Worm (Caenorhabditis elegans) whole organism, young adult: ENCODE results near the gene col-166.

Source experiments
- C17E4.6 ChIP-seq: fragments of 200-800 bp; sonication (Bioruptor generic); IDR thresholded peaks from 2 replicates; pipeline ENCODE4 v1.3.6; 2022; ENCODE audit warnings: missing genetic modification reagents, missing genetic modification characterization, missing compliant biosample characterization
- F22D6.2 ChIP-seq: sonication (generic microtip); optimal IDR thresholded peaks from 2 replicates; lab custom pipeline; 2016; ENCODE audit warnings: mild to moderate bottlenecking, missing genetic modification characterization, missing compliant biosample characterization
- F33H1.4 ChIP-seq: fragments of 200-800 bp; sonication (Bioruptor generic); IDR thresholded peaks from 2 replicates; pipeline ENCODE4 v1.3.6; 2022; ENCODE audit warnings: missing genetic modification reagents, missing genetic modification characterization, missing compliant biosample characterization
- F52B5.7 ChIP-seq: sonication (generic microtip); optimal IDR thresholded peaks from 2 replicates; lab custom pipeline; 2016; ENCODE audit warnings: mild to moderate bottlenecking, missing genetic modification characterization, missing compliant biosample characterization
- F55B11.4 ChIP-seq: sonication (generic microtip); optimal IDR thresholded peaks from 2 replicates; lab custom pipeline; 2016; ENCODE audit warnings: missing compliant biosample characterization, missing genetic modification characterization, borderline replicate concordance; ENCODE audit not compliant: insufficient read depth
- K12H6.12 ChIP-seq: fragments of 200-800 bp; sonication (Bioruptor generic); optimal IDR thresholded peaks from 2 replicates; lab custom pipeline; 2018; ENCODE audit warnings: mild to moderate bottlenecking, missing genetic modification characterization, missing compliant biosample characterization
- T26A5.8 ChIP-seq: sonication (generic microtip); optimal IDR thresholded peaks from 2 replicates; lab custom pipeline; 2016; ENCODE audit warnings: missing genetic modification characterization, missing compliant biosample characterization
- Y56A3A.18 ChIP-seq: fragments of 200-800 bp; sonication (Bioruptor generic); IDR thresholded peaks from 2 replicates; pipeline ENCODE4 v1.3.6; 2022; ENCODE audit warnings: missing genetic modification reagents, missing genetic modification characterization, missing compliant biosample characterization
- akir-1 ChIP-seq: fragments of 200-800 bp; sonication (Bioruptor generic); optimal IDR thresholded peaks from 2 replicates; lab custom pipeline; 2018; ENCODE audit warnings: mild to moderate bottlenecking, missing genetic modification characterization, moderate library complexity, missing compliant biosample characterization
- ceh-27 ChIP-seq: fragments of 200-800 bp; sonication (Bioruptor generic); optimal IDR thresholded peaks from 2 replicates; lab custom pipeline; 2018; ENCODE audit warnings: mild to moderate bottlenecking, missing genetic modification characterization, moderate library complexity, missing compliant biosample characterization
- dpl-1 ChIP-seq: fragments of 150-350 bp; optimal IDR thresholded peaks from 2 replicates; lab custom pipeline; 2014; ENCODE audit warnings: missing biosample characterization, missing genetic modification reagents, missing genetic modification characterization
- egl-18 ChIP-seq: fragments of 200-800 bp; sonication (Bioruptor generic); IDR thresholded peaks from 2 replicates; pipeline ENCODE4 v1.3.6; 2022; ENCODE audit warnings: missing genetic modification reagents, missing genetic modification characterization, missing compliant biosample characterization
- ekl-4 ChIP-seq: fragments of 200-800 bp; sonication (Bioruptor generic); IDR thresholded peaks from 2 replicates; pipeline ENCODE4 v1.3.6; 2022; ENCODE audit warnings: missing genetic modification reagents, missing genetic modification characterization, missing compliant biosample characterization
- ets-4 ChIP-seq: fragments of 200-800 bp; sonication (Bioruptor generic); optimal IDR thresholded peaks from 2 replicates; lab custom pipeline; 2018; ENCODE audit warnings: mild to moderate bottlenecking, missing genetic modification characterization, missing compliant biosample characterization
- him-1 ChIP-seq: sonication (generic microtip); optimal IDR thresholded peaks from 2 replicates; lab custom pipeline; 2016; ENCODE audit warnings: missing genotype, missing genetic modification reagents, missing genetic modification characterization, missing compliant biosample characterization
- hlh-26 ChIP-seq: fragments of 200-800 bp; sonication (Bioruptor generic); conservative IDR thresholded peaks from 2 replicates; pipeline ENCODE4 v1.3.6; 2022; ENCODE audit warnings: missing genetic modification reagents, missing genetic modification characterization, missing compliant biosample characterization
- hmg-1.2 ChIP-seq: fragments of 200-800 bp; sonication (Bioruptor generic); IDR thresholded peaks from 2 replicates; pipeline ENCODE4 v1.3.6; 2022; ENCODE audit warnings: missing genetic modification reagents, missing genetic modification characterization, missing compliant biosample characterization
- hmg-20 ChIP-seq: fragments of 200-800 bp; sonication (Bioruptor generic); IDR thresholded peaks from 2 replicates; pipeline ENCODE4 v1.3.6; 2022; ENCODE audit warnings: missing genetic modification reagents, missing genetic modification characterization, missing compliant biosample characterization
- lag-1 ChIP-seq: fragments of 200-800 bp; sonication (Bioruptor generic); IDR thresholded peaks from 2 replicates; pipeline ENCODE4 v1.3.6; 2022; ENCODE audit warnings: missing genetic modification reagents, missing genetic modification characterization, missing compliant biosample characterization
- lin-35 ChIP-seq, 3 experiments: fragments of 150-350 bp in 2 of 3; sonication (generic microtip) in 1 of 3; optimal IDR thresholded peaks; 2 replicates each; lab custom pipeline; 2014 to 2018; ENCODE audit warnings: missing biosample characterization in 3 of 3, missing genetic modification characterization in 3 of 3, missing genetic modification reagents in 3 of 3
- lin-54 ChIP-seq: fragments of 200-800 bp; sonication (Bioruptor generic); optimal IDR thresholded peaks from 2 replicates; lab custom pipeline; 2018; ENCODE audit warnings: mild to moderate bottlenecking, missing genetic modification characterization, missing compliant biosample characterization
- madf-3 ChIP-seq: fragments of 200-800 bp; sonication (Bioruptor generic); IDR thresholded peaks from 2 replicates; pipeline ENCODE4 v1.3.6; 2022; ENCODE audit warnings: missing genetic modification reagents, missing genetic modification characterization, missing compliant biosample characterization
- mcd-1 ChIP-seq: fragments of 200-800 bp; sonication (Bioruptor generic); IDR thresholded peaks from 2 replicates; pipeline ENCODE4 v1.3.6; 2022; ENCODE audit warnings: missing genetic modification reagents, missing genetic modification characterization, missing compliant biosample characterization
- mel-28 ChIP-seq: sonication (generic microtip); optimal IDR thresholded peaks from 2 replicates; lab custom pipeline; 2016; ENCODE audit warnings: borderline replicate concordance, mild to moderate bottlenecking, missing genetic modification characterization, missing compliant biosample characterization
- mes-4 ChIP-seq: sonication (generic microtip); optimal IDR thresholded peaks from 2 replicates; lab custom pipeline; 2016; ENCODE audit warnings: missing genotype, missing genetic modification characterization, missing compliant biosample characterization
- mxl-1 ChIP-seq: sonication (generic microtip); optimal IDR thresholded peaks from 2 replicates; lab custom pipeline; 2016; ENCODE audit warnings: missing genetic modification characterization, missing compliant biosample characterization
- nfya-1 ChIP-seq: sonication (generic microtip); optimal IDR thresholded peaks from 2 replicates; lab custom pipeline; 2017; ENCODE audit warnings: antibody characterized with exemption, missing compliant biosample characterization, missing genetic modification characterization, borderline replicate concordance; ENCODE audit not compliant: insufficient read depth
- nfya-2 ChIP-seq: fragments of 200-800 bp; sonication (Bioruptor generic); IDR thresholded peaks from 2 replicates; pipeline ENCODE4 v1.3.6; 2022; ENCODE audit warnings: missing genetic modification reagents, missing genetic modification characterization, missing compliant biosample characterization
- nfyb-1 ChIP-seq: fragments of 200-800 bp; sonication (Bioruptor generic); IDR thresholded peaks from 2 replicates; pipeline ENCODE4 v1.3.6; 2022; ENCODE audit warnings: missing genetic modification reagents, missing genetic modification characterization, missing compliant biosample characterization
- nhr-120 ChIP-seq: fragments of 200-800 bp; sonication (Bioruptor generic); IDR thresholded peaks from 2 replicates; pipeline ENCODE4 v1.3.6; 2022; ENCODE audit warnings: missing genetic modification characterization, missing compliant biosample characterization
- nhr-27 ChIP-seq: fragments of 200-800 bp; sonication (Bioruptor generic); optimal IDR thresholded peaks from 2 replicates; lab custom pipeline; 2018; ENCODE audit warnings: mild to moderate bottlenecking, missing genetic modification characterization, moderate library complexity, missing compliant biosample characterization
- nhr-80 ChIP-seq: sonication (generic microtip); optimal IDR thresholded peaks from 2 replicates; lab custom pipeline; 2016; ENCODE audit warnings: missing genetic modification characterization, missing compliant biosample characterization
- nhr-90 ChIP-seq: sonication (generic microtip); optimal IDR thresholded peaks from 2 replicates; lab custom pipeline; 2016; ENCODE audit warnings: missing genotype, mild to moderate bottlenecking, missing genetic modification characterization, missing compliant biosample characterization
- pha-4 ChIP-seq: fragments of 150-350 bp; sonication (generic microtip); optimal IDR thresholded peaks from 2 replicates; lab custom pipeline; 2014; ENCODE audit warnings: missing biosample characterization, missing genetic modification reagents, missing genetic modification characterization
- rcor-1 ChIP-seq: fragments of 200-800 bp; sonication (Bioruptor generic); IDR thresholded peaks from 2 replicates; pipeline ENCODE4 v1.3.6; 2022; ENCODE audit warnings: missing genetic modification reagents, missing genetic modification characterization, missing compliant biosample characterization
- rec-8 ChIP-seq, 2 experiments: sonication (generic microtip); optimal IDR thresholded peaks; 2 replicates each; lab custom pipeline; 2016; ENCODE audit warnings: mild to moderate bottlenecking in 2 of 2, missing genetic modification characterization in 2 of 2, missing genetic modification reagents in 2 of 2, missing genotype in 2 of 2, missing biosample characterization in 1 of 2, missing compliant biosample characterization in 1 of 2, moderate library complexity in 1 of 2
- repo-1 ChIP-seq: sonication (generic microtip); optimal IDR thresholded peaks from 2 replicates; lab custom pipeline; 2017; ENCODE audit warnings: mild to moderate bottlenecking, missing genetic modification characterization, missing compliant biosample characterization
- rpc-1 ChIP-seq, 2 experiments: fragments of 150-350 bp in 1 of 2; sonication (generic microtip) in 1 of 2; optimal IDR thresholded peaks; 2 replicates each; lab custom pipeline; 2014 to 2018; ENCODE audit warnings: missing biosample characterization in 1 of 2, missing genetic modification characterization in 1 of 2, missing genetic modification reagents in 1 of 2, missing genotype in 1 of 2
- snpc-1.3 ChIP-seq: sonication (generic microtip); optimal IDR thresholded peaks from 2 replicates; lab custom pipeline; 2017; ENCODE audit warnings: missing genetic modification characterization, mild to moderate bottlenecking, missing compliant biosample characterization, antibody characterized with exemption, moderate library complexity, missing genotype, missing genetic modification reagents; ENCODE audit not compliant: insufficient read depth
- snpc-4 ChIP-seq, 5 experiments: fragments of 150-350 bp in 1 of 5; sonication (generic microtip) in 4 of 5; optimal IDR thresholded peaks; 2 replicates each; lab custom pipeline; 2014 to 2018; ENCODE audit warnings: missing genetic modification characterization in 5 of 5, missing biosample characterization in 3 of 5, antibody characterized with exemption in 2 of 5, mild to moderate bottlenecking in 2 of 5, missing compliant biosample characterization in 2 of 5, missing genotype in 2 of 5, moderate library complexity in 2 of 5, missing genetic modification reagents in 1 of 5
- somi-1 ChIP-seq: fragments of 200-800 bp; sonication (Bioruptor generic); optimal IDR thresholded peaks from 2 replicates; lab custom pipeline; 2018; ENCODE audit warnings: mild to moderate bottlenecking, missing genetic modification characterization, missing compliant biosample characterization
- unc-62 ChIP-seq: fragments of 150-350 bp; optimal IDR thresholded peaks from 2 replicates; lab custom pipeline; 2014; ENCODE audit warnings: missing biosample characterization, missing genetic modification reagents, missing genetic modification characterization
- ztf-18 ChIP-seq: sonication (generic microtip); optimal IDR thresholded peaks from 2 replicates; lab custom pipeline; 2016; ENCODE audit warnings: missing genotype, mild to moderate bottlenecking, missing genetic modification characterization, missing compliant biosample characterization
- ztf-26 ChIP-seq: sonication (generic microtip); optimal IDR thresholded peaks from 2 replicates; lab custom pipeline; 2017; ENCODE audit warnings: missing genetic modification characterization, missing compliant biosample characterization
- ztf-28 ChIP-seq: fragments of 200-800 bp; sonication (Bioruptor generic); IDR thresholded peaks from 2 replicates; pipeline ENCODE4 v1.3.6; 2022; ENCODE audit warnings: missing genetic modification reagents, missing genetic modification characterization, missing compliant biosample characterization
- ztf-3 ChIP-seq: fragments of 200-800 bp; sonication (Bioruptor generic); optimal IDR thresholded peaks from 2 replicates; lab custom pipeline; 2018; ENCODE audit warnings: mild to moderate bottlenecking, missing genetic modification characterization, missing compliant biosample characterization
- ztf-6 ChIP-seq: fragments of 200-800 bp; sonication (Bioruptor generic); IDR thresholded peaks from 2 replicates; pipeline ENCODE4 v1.3.6; 2022; ENCODE audit warnings: missing genetic modification reagents, missing genetic modification characterization, missing compliant biosample characterization

col-166 gene

DNA sequence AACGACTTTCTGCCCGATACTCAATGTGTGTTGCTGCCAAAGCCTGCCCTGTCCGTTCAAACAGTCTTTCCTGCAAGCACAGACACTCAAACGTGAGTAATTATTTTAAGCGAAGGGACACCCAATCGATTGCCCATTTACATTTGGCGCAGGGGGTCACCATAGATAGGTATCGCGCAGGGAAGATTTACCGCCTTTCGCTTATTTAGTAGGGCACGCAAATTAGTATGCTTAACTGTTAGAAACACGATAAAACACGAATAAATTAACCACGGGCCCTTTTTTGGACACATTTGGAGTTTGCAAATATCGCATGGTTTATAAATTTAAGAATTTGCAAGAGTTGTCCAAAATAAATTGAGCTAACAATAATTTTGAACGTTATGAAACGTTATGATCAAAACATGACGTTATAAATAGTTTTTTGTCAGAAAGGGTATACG is 16.6 kb downstream of the col-166 start (continued):
- TF ChIP-seq ztf-26 (tag; lab: Kevin White, UChicago) (peak; percentile 100), ztf-6 (GFP tag; lab: Robert Waterston, UW) (peak; percentile 88), rpc-1 (optimal IDR thresholded peaks at IDR 0.05; lab: Kevin White, UChicago) (peak; percentile 17), rpc-1 (tag; optimal IDR thresholded peaks at IDR 0.05; lab: Kevin White, UChicago) (no peak), nfya-2 (GFP tag; lab: Robert Waterston, UW) (0 out of 2 replicates have a peak, but pooled peaks have one; percentile 72), rcor-1 (peak; percentile 98), lag-1 (GFP tag; lab: Robert Waterston, UW) (peak; percentile 92; the same call in 1 of the 2 replicates), ztf-3 (GFP tag; lab: Kevin White, UChicago) (peak; percentile 97), nhr-80 (peak; percentile 99), unc-62 (peak; percentile 58), egl-18 (GFP tag; lab: Robert Waterston, UW) (peak; percentile 96), nfya-1 (tag; lab: Kevin White, UChicago) (no peak), somi-1 (peak; percentile 99), mxl-1 (tag; lab: Kevin White, UChicago) (no peak), F33H1.4 (GFP tag; lab: Robert Waterston, UW) (peak; percentile 27; the same call in 1 of the 2 replicates), rec-8 (tag; optimal IDR thresholded peaks at IDR 0.05; lab: Kevin White, UChicago) (peak; percentile 17 to 66), him-1 (peak; percentile 20), C17E4.6 (GFP tag; lab: Robert Waterston, UW) (peak; percentile 94), nhr-27 (tag; lab: Kevin White, UChicago) (peak; percentile 96), ets-4 (peak; percentile 98), K12H6.12 (tag; lab: Kevin White, UChicago) (peak; percentile 99), hmg-1.2 (GFP tag; lab: Robert Waterston, UW) (peak; percentile 88), nhr-120 (GFP tag; lab: Robert Waterston, UW) (0 out of 2 replicates have a peak, but pooled peaks have one; percentile 53), ekl-4 (GFP tag; lab: Robert Waterston, UW) (peak; percentile 97), nhr-90 (tag; lab: Kevin White, UChicago) (peak; percentile 98), F55B11.4 (tag; lab: Kevin White, UChicago) (no peak), F52B5.7 (tag; lab: Kevin White, UChicago) (peak; percentile 96), madf-3 (GFP tag; lab: Robert Waterston, UW) (peak; percentile 84; the same call in 1 of the 2 replicates), Y56A3A.18 (GFP tag; lab: Robert Waterston, UW) (peak; percentile 100), pha-4 (tag; lab: Kevin White, UChicago) (peak; percentile 98), F22D6.2 (tag; lab: Kevin White, UChicago) (peak; percentile 97), lin-54 (peak; percentile 93), repo-1 (tag; lab: Kevin White, UChicago) (peak; percentile 100), snpc-1.3 (tag; lab: Kevin White, UChicago) (no peak), ztf-28 (GFP tag; lab: Robert Waterston, UW) (no peak), nfyb-1 (GFP tag; lab: Robert Waterston, UW) (peak; percentile 98), mel-28 (tag; lab: Kevin White, UChicago) (peak; percentile 47), ceh-27 (peak; percentile 99), lin-35 (GFP tag; optimal IDR thresholded peaks at IDR 0.05; lab: Kevin White, UChicago) (peak in 2 of 3 experiments; percentile 94 to 98), hlh-26 (GFP tag; lab: Robert Waterston, UW) (no peak), T26A5.8 (peak; percentile 55), hmg-20 (GFP tag; lab: Robert Waterston, UW) (peak; percentile 98), dpl-1 (peak; percentile 19), mes-4 (tag; lab: Kevin White, UChicago) (peak; percentile 27), mcd-1 (GFP tag; lab: Robert Waterston, UW) (peak; percentile 90), akir-1 (GFP tag; lab: Kevin White, UChicago) (peak; percentile 91), snpc-4 (GFP tag; optimal IDR thresholded peaks at IDR 0.05; lab: Kevin White, UChicago) (peak; percentile 61), snpc-4 (tag; optimal IDR thresholded peaks at IDR 0.05; lab: Kevin White, UChicago) (peak; percentile 36 to 90 (median 82)), ztf-18 (tag; lab: Kevin White, UChicago) (peak; percentile 78)
